Fruit fly (Drosophila melanogaster) whole organism, embryonic: ENCODE data around the gene CG10311.
A peak's percentile ranks its signal among the peaks of the same experiment; 100 is the strongest.

Experiments
- Blimp-1 ChIP-seq: fragments of 200-800 bp; sonication (Bioruptor generic); optimal IDR thresholded peaks from 3 replicates; lab custom pipeline; 2018; ENCODE audit warnings: missing biosample characterization, missing genetic modification characterization, mild to moderate bottlenecking, moderate library complexity, missing genetic modification reagents
- Bteb2 ChIP-seq: fragments of 200-800 bp; sonication (Bioruptor generic); optimal IDR thresholded peaks from 2 replicates; lab custom pipeline; 2016; ENCODE audit warnings: missing biosample characterization, missing genetic modification characterization
- CG12071 ChIP-seq: fragments of 200-800 bp; sonication (Bioruptor generic); optimal IDR thresholded peaks from 3 replicates; lab custom pipeline; 2018; ENCODE audit warnings: missing biosample characterization, mild to moderate bottlenecking, missing genetic modification characterization
- CG13775 ChIP-seq: fragments of 200-800 bp; sonication (Bioruptor generic); optimal IDR thresholded peaks from 3 replicates; lab custom pipeline; 2017; ENCODE audit warnings: missing biosample characterization, mild to moderate bottlenecking, missing genetic modification characterization
- CG15479 ChIP-seq: fragments of 200-800 bp; sonication (Bioruptor generic); optimal IDR thresholded peaks from 3 replicates; lab custom pipeline; 2019; ENCODE audit warnings: missing biosample characterization, mild to moderate bottlenecking, missing genetic modification characterization, moderate library complexity
- CG1603 ChIP-seq: fragments of 200-800 bp; sonication (Bioruptor generic); optimal IDR thresholded peaks from 2 replicates; lab custom pipeline; 2019; ENCODE audit warnings: missing biosample characterization, mild to moderate bottlenecking, missing genetic modification characterization, moderate library complexity
- CG17328 ChIP-seq: fragments of 200-800 bp; sonication (Bioruptor generic); IDR thresholded peaks from 2 replicates; pipeline ENCODE4 v1.3.6; 2022; ENCODE audit warnings: missing biosample characterization, missing genetic modification characterization
- CG17385 ChIP-seq: fragments of 200-800 bp; sonication (Bioruptor generic); optimal IDR thresholded peaks from 3 replicates; lab custom pipeline; 2018; ENCODE audit warnings: missing biosample characterization, mild to moderate bottlenecking, missing genetic modification characterization
- CG30403 ChIP-seq: fragments of 200-800 bp; sonication (Bioruptor generic); optimal IDR thresholded peaks from 3 replicates; lab custom pipeline; 2016; ENCODE audit warnings: missing biosample characterization, missing genetic modification characterization
- CG32532 ChIP-seq: fragments of 200-800 bp; sonication (Bioruptor generic); IDR thresholded peaks from 2 replicates; pipeline ENCODE4 v1.3.6; 2022; ENCODE audit warnings: missing biosample characterization, missing genetic modification characterization
- CG4424 ChIP-seq: fragments of 200-800 bp; sonication (Bioruptor generic); optimal IDR thresholded peaks from 3 replicates; lab custom pipeline; 2016; ENCODE audit warnings: missing biosample characterization, missing genetic modification characterization
- CG7839 ChIP-seq: fragments of 200-800 bp; sonication (Bioruptor generic); optimal IDR thresholded peaks from 3 replicates; lab custom pipeline; 2018; ENCODE audit warnings: missing biosample characterization, mild to moderate bottlenecking, missing genetic modification characterization, moderate library complexity
- CG8359 ChIP-seq: fragments of 200-800 bp; sonication (Bioruptor generic); optimal IDR thresholded peaks from 2 replicates; lab custom pipeline; 2017; ENCODE audit warnings: missing biosample characterization, mild to moderate bottlenecking, missing genetic modification characterization, borderline replicate concordance
- CHES-1-like ChIP-seq: fragments of 200-800 bp; sonication (Bioruptor generic); optimal IDR thresholded peaks from 2 replicates; lab custom pipeline; 2016; ENCODE audit warnings: missing biosample characterization, missing genetic modification characterization
- Dll ChIP-seq: fragments of 200-800 bp; sonication (Bioruptor generic); IDR thresholded peaks from 4 replicates; pipeline ENCODE4 v1.3.6; 2022; ENCODE audit warnings: missing biosample characterization, missing genetic modification characterization; ENCODE audit not compliant: partially characterized antibody
- E2f1 ChIP-seq: fragments of 200-800 bp; sonication (Bioruptor generic); IDR thresholded peaks from 2 replicates; pipeline ENCODE4 v1.3.6; 2022; ENCODE audit warnings: missing biosample characterization, missing genetic modification characterization
- GATAe ChIP-seq: fragments of 200-800 bp; sonication (Bioruptor generic); conservative IDR thresholded peaks from 2 replicates; pipeline ENCODE4 v1.3.6; 2022; ENCODE audit warnings: missing biosample characterization, missing genetic modification characterization
- Hsf ChIP-seq: fragments of 200-800 bp; sonication (Bioruptor generic); optimal IDR thresholded peaks from 3 replicates; lab custom pipeline; 2016; ENCODE audit warnings: missing biosample characterization, missing genetic modification characterization
- MBD-R2 ChIP-seq: fragments of 200-800 bp; sonication (Bioruptor generic); IDR thresholded peaks from 2 replicates; pipeline ENCODE4 v1.3.6; 2022; ENCODE audit warnings: missing biosample characterization, missing genetic modification characterization
- Med ChIP-seq: fragments of 200-800 bp; sonication (Bioruptor generic); peaks from one replicate; lab custom pipeline; 2016; ENCODE audit warnings: missing biosample characterization, missing genetic modification characterization, mild to moderate bottlenecking, inconsistent platforms, moderate library complexity
- Mrtf ChIP-seq: fragments of 200-800 bp; sonication (Bioruptor generic); IDR thresholded peaks from 3 replicates; pipeline ENCODE4 v1.3.6; 2022; ENCODE audit warnings: missing biosample characterization, missing genetic modification characterization
- Myb ChIP-seq: fragments of 200-800 bp; sonication (Bioruptor generic); optimal IDR thresholded peaks from 2 replicates; lab custom pipeline; 2016; ENCODE audit warnings: missing biosample characterization, missing genetic modification characterization
- Oli ChIP-seq: fragments of 200-800 bp; sonication (Bioruptor generic); optimal IDR thresholded peaks from 2 replicates; lab custom pipeline; 2018; ENCODE audit warnings: missing biosample characterization, mild to moderate bottlenecking, missing genetic modification characterization, moderate library complexity
- PHDP ChIP-seq: fragments of 200-800 bp; sonication (Bioruptor generic); optimal IDR thresholded peaks from 3 replicates; lab custom pipeline; 2018; ENCODE audit warnings: missing biosample characterization, mild to moderate bottlenecking, missing genetic modification characterization, moderate library complexity
- Pdp1 ChIP-seq, 2 experiments: fragments of 200-800 bp; sonication (Bioruptor generic); optimal IDR thresholded peaks; 3 replicates each; lab custom pipeline; 2016; ENCODE audit warnings: missing biosample characterization in 2 of 2, missing genetic modification characterization in 2 of 2, mild to moderate bottlenecking in 1 of 2, moderate library complexity in 1 of 2
- Rfx ChIP-seq: fragments of 200-800 bp; sonication (Bioruptor generic); IDR thresholded peaks from 2 replicates; pipeline ENCODE4 v1.3.6; 2022; ENCODE audit warnings: missing biosample characterization, missing genetic modification characterization
- Side ChIP-seq: fragments of 200-800 bp; sonication (Bioruptor generic); optimal IDR thresholded peaks from 2 replicates; lab custom pipeline; 2016; ENCODE audit warnings: missing biosample characterization, missing genetic modification characterization
- Sox100B ChIP-seq: fragments of 200-800 bp; sonication (Bioruptor generic); optimal IDR thresholded peaks from 3 replicates; lab custom pipeline; 2018; ENCODE audit warnings: missing biosample characterization, mild to moderate bottlenecking, missing genetic modification characterization
- Ssrp ChIP-seq: fragments of 200-800 bp; sonication (Bioruptor generic); optimal IDR thresholded peaks from 2 replicates; lab custom pipeline; 2018; ENCODE audit warnings: missing biosample characterization, mild to moderate bottlenecking, missing genetic modification characterization, moderate library complexity
- ara ChIP-seq: fragments of 200-800 bp; sonication (Bioruptor generic); IDR thresholded peaks from 2 replicates; pipeline ENCODE4 v1.3.6; 2022; ENCODE audit warnings: missing biosample characterization, missing genetic modification characterization
- danr ChIP-seq: fragments of 200-800 bp; sonication (Bioruptor generic); IDR thresholded peaks from 2 replicates; pipeline ENCODE4 v1.3.6; 2022; ENCODE audit warnings: missing biosample characterization, missing genetic modification characterization
- fd64A ChIP-seq: fragments of 200-800 bp; sonication (Bioruptor generic); optimal IDR thresholded peaks from 3 replicates; lab custom pipeline; 2018; ENCODE audit warnings: missing biosample characterization, mild to moderate bottlenecking, missing genetic modification characterization
- lov ChIP-seq, 2 experiments: fragments of 200-800 bp in 1 of 2; fragments of >200 bp in 1 of 2; sonication (Bioruptor generic) in 1 of 2; IDR thresholded peaks in 1 of 2; optimal IDR thresholded peaks in 1 of 2; 2 replicates in 1 of 2; 3 replicates in 1 of 2; pipeline versions ENCODE4 v1.3.6 to Lab custom; 2017 to 2022; ENCODE audit warnings: missing biosample characterization in 1 of 2, missing genetic modification characterization in 1 of 2
- maf-S ChIP-seq: fragments of 200-800 bp; sonication (Bioruptor generic); optimal IDR thresholded peaks from 2 replicates; lab custom pipeline; 2016; ENCODE audit warnings: missing biosample characterization, missing genetic modification characterization
- ranshi ChIP-seq: fragments of 200-800 bp; sonication (Bioruptor generic); IDR thresholded peaks from 2 replicates; pipeline ENCODE4 v1.3.6; 2022; ENCODE audit warnings: missing biosample characterization, missing genetic modification characterization
- repo ChIP-seq: fragments of 200-800 bp; sonication (Bioruptor generic); optimal IDR thresholded peaks from 2 replicates; lab custom pipeline; 2016; ENCODE audit warnings: missing biosample characterization, missing genetic modification characterization
- sd ChIP-seq: fragments of 200-800 bp; sonication (Bioruptor generic); optimal IDR thresholded peaks from 3 replicates; lab custom pipeline; 2018; ENCODE audit warnings: missing biosample characterization, mild to moderate bottlenecking, missing genetic modification characterization, moderate library complexity
- sens ChIP-seq: fragments of 200-800 bp; sonication (Bioruptor generic); peaks from one replicate; lab custom pipeline; 2016; ENCODE audit warnings: missing biosample characterization, missing genetic modification characterization
- trem ChIP-seq: fragments of 200-800 bp; optimal IDR thresholded peaks from 3 replicates; lab custom pipeline; 2019; ENCODE audit warnings: missing biosample characterization, mild to moderate bottlenecking, missing genetic modification characterization, moderate library complexity

CG10311 gene

dm6 chr3R:16309302-16310080 lies 47.3 kb downstream of the CG10311 start (continued):
- TF ChIP-seq E2f1 (GFP tag; lab: Robert Waterston, UW) (peak; percentile 47; the same call in 1 of the 2 replicates), Side (GFP tag; lab: Kevin White, UChicago) (no peak), CG4424 (GFP tag; lab: Kevin White, UChicago) (peak; percentile 0), CG30403 (GFP tag; lab: Kevin White, UChicago) (peak; percentile 6), MBD-R2 (GFP tag; lab: Robert Waterston, UW) (no peak; the same call in 1 of the 2 replicates), CG17385 (GFP tag; lab: Kevin White, UChicago) (peak; percentile 15), CG17328 (GFP tag; lab: Robert Waterston, UW) (peak; percentile 51; the same call in 1 of the 2 replicates), Sox100B (GFP tag; lab: Kevin White, UChicago) (peak; percentile 21), CG13775 (GFP tag; lab: Kevin White, UChicago) (peak; percentile 2), Oli (tag; lab: Kevin White, UChicago) (peak; percentile 14), ranshi (GFP tag; lab: Robert Waterston, UW) (no peak), ara (GFP tag; lab: Robert Waterston, UW) (peak; percentile 37; the same call in 1 of the 2 replicates), CG7839 (tag; lab: Kevin White, UChicago) (peak; percentile 35), Ssrp (tag; lab: Kevin White, UChicago) (peak; percentile 16), maf-S (GFP tag; lab: Kevin White, UChicago) (peak; percentile 37), CHES-1-like (GFP tag; lab: Kevin White, UChicago) (peak; percentile 27), CG1603 (peak; percentile 19), Myb (peak; percentile 2), sens (peak; percentile 53), Mrtf (GFP tag; lab: Robert Waterston, UW) (peak; percentile 27; the same call in 1 of the 3 replicates), PHDP (tag; lab: Kevin White, UChicago) (peak; percentile 3), Blimp-1 (GFP tag; lab: Kevin White, UChicago) (peak; percentile 21), CG8359 (no peak), Rfx (GFP tag; lab: Robert Waterston, UW) (peak; percentile 65), Hsf (GFP tag; lab: Kevin White, UChicago) (peak; percentile 18)

- TF ChIP-seq CG32532: no peak
- TF ChIP-seq trem: no peak
- TF ChIP-seq fd64A (GFP tag; lab: Kevin White, UChicago): no peak
- TF ChIP-seq GATAe: no peak
- peak; percentile 28 for TF ChIP-seq Med (GFP tag; lab: Kevin White, UChicago)
- no peak for TF ChIP-seq CG12071
- no peak for TF ChIP-seq repo (GFP tag; lab: Kevin White, UChicago)
- peak in 1 of 2 experiments; percentile 54 for TF ChIP-seq Pdp1 (GFP tag; optimal IDR thresholded peaks at IDR 0.05; lab: Kevin White, UChicago)
- no peak for TF ChIP-seq Bteb2 (GFP tag; lab: Kevin White, UChicago)
- TF ChIP-seq Dll (GFP tag; lab: Robert Waterston, UW): no peak
- no peak for TF ChIP-seq danr
- no peak for TF ChIP-seq lov (optimal IDR thresholded peaks at IDR 0.05; lab: Kevin White, UChicago)
- TF ChIP-seq lov (GFP tag; IDR thresholded peaks at IDR 0.05; lab: Robert Waterston, UW): no peak
- TF ChIP-seq sd: peak; percentile 44
- peak; percentile 0 for TF ChIP-seq CG15479 (GFP tag; lab: Kevin White, UChicago)
These were observed 48.8 kb downstream of the CG10311 start for dm6 chr3R:16308057-16308456.
